Fruit fly (Drosophila melanogaster) whole organism: ENCODE data around the gene Mur29B.

Experiments
- Dll ChIP-seq: fragments of >200 bp; optimal IDR thresholded peaks from 2 replicates; lab custom pipeline; 2017
- EcR ChIP-seq, 2 experiments: fragments of >200 bp; optimal IDR thresholded peaks; 2 replicates each; lab custom pipeline; 2017; ENCODE audit warnings: missing biosample characterization in 2 of 2, missing genetic modification characterization in 2 of 2, missing genetic modification reagents in 2 of 2
- pan ChIP-seq: fragments of >200 bp; optimal IDR thresholded peaks from 2 replicates; lab custom pipeline; 2017
- psq ChIP-seq: fragments of >200 bp; optimal IDR thresholded peaks from 2 replicates; lab custom pipeline; 2017
- usp ChIP-seq: fragments of >200 bp; optimal IDR thresholded peaks from 2 replicates; lab custom pipeline; 2017; ENCODE audit warnings: missing biosample characterization, missing genetic modification characterization, mixed read lengths

DNA sequence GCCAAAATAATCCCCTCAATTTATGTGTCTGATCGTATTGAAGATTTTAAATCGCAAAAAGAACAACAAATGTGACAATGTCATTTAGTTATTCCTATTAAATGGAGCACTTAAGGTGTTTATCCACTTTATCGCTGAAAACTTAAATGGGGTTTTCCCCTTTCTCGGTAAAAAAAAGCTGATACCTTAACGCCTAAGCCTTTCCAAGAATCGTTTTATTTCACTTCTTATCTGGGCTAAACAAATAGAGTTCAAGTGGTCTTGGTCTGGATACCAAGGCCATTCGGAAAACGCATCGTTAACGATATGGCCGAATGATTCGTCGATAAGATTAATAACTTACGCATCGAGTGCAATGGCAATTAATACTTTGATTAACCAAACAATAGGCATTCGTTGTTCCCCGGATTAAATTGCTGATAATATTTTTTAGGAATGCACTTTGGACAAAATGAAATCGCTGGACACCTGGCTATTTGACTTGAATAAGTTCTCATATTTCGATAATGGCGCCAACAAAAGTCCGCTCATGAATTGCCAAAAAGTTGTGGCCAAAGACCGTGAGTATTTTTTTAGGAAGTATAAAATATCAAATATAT is 12.1 kb upstream of the Mur29B start:
- TF ChIP-seq psq (lab: Kevin White, UChicago): no peak
- TF ChIP-seq usp (GFP tag; lab: Kevin White, UChicago): no peak
- no peak for TF ChIP-seq pan (lab: Kevin White, UChicago)
- TF ChIP-seq EcR (GFP tag; optimal IDR thresholded peaks at IDR 0.05; lab: Kevin White, UChicago): no peak
- no peak for TF ChIP-seq Dll (lab: Kevin White, UChicago)
